Worm (Caenorhabditis elegans): ENCODE measurements around the gene T02B11.9.

T02B11.9 gene

ce11 chrV:904232-904983 lies 28.4 kb downstream of the T02B11.9 start, which contains the start of gene trm-2A:
trm-2A (plus strand) TSS chrV:904963.
- no peak for TF ChIP-seq nhr-76 (tag; optimal IDR thresholded peaks at IDR 0.05)
- peak; percentile 81 for TF ChIP-seq nfya-1 (tag; optimal IDR thresholded peaks at IDR 0.05; ENCODE audit: insufficient read depth)
- TF ChIP-seq lin-39 (tag; optimal IDR thresholded peaks at IDR 0.05), result peak; percentile 66
- TF ChIP-seq elt-3 (tag; optimal IDR thresholded peaks at IDR 0.05), result no peak
- TF ChIP-seq ceh-82 (tag; optimal IDR thresholded peaks at IDR 0.05), result peak; percentile 8
- TF ChIP-seq nhr-25 (tag; optimal IDR thresholded peaks at IDR 0.05), result peak; percentile 56
- no peak for TF ChIP-seq ceh-16 (tag; optimal IDR thresholded peaks at IDR 0.05)
- peak; percentile 24 for TF ChIP-seq pqm-1 (tag; optimal IDR thresholded peaks at IDR 0.05)
- TF ChIP-seq hmg-11 (tag; optimal IDR thresholded peaks at IDR 0.05), result peak; percentile 58
- no peak for TF ChIP-seq egl-5 (tag; optimal IDR thresholded peaks at IDR 0.05)
- peak; percentile 34 for TF ChIP-seq skn-1 (tag; optimal IDR thresholded peaks at IDR 0.05)
- TF ChIP-seq nhr-23 (tag; optimal IDR thresholded peaks at IDR 0.05), result peak; percentile 85
- TF ChIP-seq R02D3.7 (tag; optimal IDR thresholded peaks at IDR 0.05), result peak; percentile 37
- TF ChIP-seq snpc-4 (tag; optimal IDR thresholded peaks at IDR 0.05), result peak; percentile 70
- TF ChIP-seq ama-1 (optimal IDR thresholded peaks at IDR 0.05), result peak; percentile 50
- TF ChIP-seq nhr-77 (tag; optimal IDR thresholded peaks at IDR 0.05), result no peak
- no peak for TF ChIP-seq unc-62 (GFP tag; optimal IDR thresholded peaks at IDR 0.05)
- TF ChIP-seq nhr-12 (tag; optimal IDR thresholded peaks at IDR 0.05), result no peak
- peak; percentile 33 for TF ChIP-seq elt-2 (tag; optimal IDR thresholded peaks at IDR 0.05)
- peak; percentile 43 for TF ChIP-seq nhr-43 (tag; optimal IDR thresholded peaks at IDR 0.05; ENCODE audit: poor library complexity, severe bottlenecking)
- no peak for TF ChIP-seq jun-1 (tag; optimal IDR thresholded peaks at IDR 0.05)
- TF ChIP-seq pha-4 (tag; optimal IDR thresholded peaks at IDR 0.05), result peak; percentile 91
- no peak for TF ChIP-seq egl-27 (tag; optimal IDR thresholded peaks at IDR 0.05)
- TF ChIP-seq fos-1 (tag; optimal IDR thresholded peaks at IDR 0.05), result no peak
- TF ChIP-seq tbx-2 (tag; optimal IDR thresholded peaks at IDR 0.05), result peak; percentile 4
- TF ChIP-seq fkh-10 (GFP tag; optimal IDR thresholded peaks at IDR 0.05), result peak; percentile 38
- TF ChIP-seq mml-1 (tag; optimal IDR thresholded peaks at IDR 0.05), result no peak
- TF ChIP-seq unc-39 (tag; optimal IDR thresholded peaks at IDR 0.05), result no peak
- TF ChIP-seq ztf-4 (tag; optimal IDR thresholded peaks at IDR 0.05), result no peak
- peak; percentile 74 for TF ChIP-seq lin-15B (tag; optimal IDR thresholded peaks at IDR 0.05)
- peak; percentile 47 for TF ChIP-seq ceh-28 (tag; optimal IDR thresholded peaks at IDR 0.05)

- no peak for TF ChIP-seq jun-1 (tag; optimal IDR thresholded peaks at IDR 0.05)
- no peak for TF ChIP-seq mdl-1 (tag; optimal IDR thresholded peaks at IDR 0.05)
- no peak for TF ChIP-seq pqm-1 (tag; optimal IDR thresholded peaks at IDR 0.05)
- no peak for TF ChIP-seq egl-27 (tag; optimal IDR thresholded peaks at IDR 0.05)
- no peak for TF ChIP-seq mml-1 (tag; optimal IDR thresholded peaks at IDR 0.05)
- no peak for TF ChIP-seq ztf-4 (tag; optimal IDR thresholded peaks at IDR 0.05)
- TF ChIP-seq nhr-28 (tag; optimal IDR thresholded peaks at IDR 0.05), result no peak
- TF ChIP-seq ceh-16 (tag; optimal IDR thresholded peaks at IDR 0.05), result no peak
Measured at ce11 chrV:908681-909080, 32.6 kb downstream of the T02B11.9 start.

ce11 chrV:910588-910987 lies 34.5 kb downstream of the T02B11.9 start:
- peak; percentile 79 for TF ChIP-seq pqm-1 (tag; optimal IDR thresholded peaks at IDR 0.05)
- no peak for TF ChIP-seq snpc-4 (tag; optimal IDR thresholded peaks at IDR 0.05)
- no peak for TF ChIP-seq lin-39 (tag; optimal IDR thresholded peaks at IDR 0.05)
- TF ChIP-seq pha-4 (tag; optimal IDR thresholded peaks at IDR 0.05), result peak; percentile 17
- TF ChIP-seq elt-2 (tag; optimal IDR thresholded peaks at IDR 0.05), result peak; percentile 96
- no peak for TF ChIP-seq zag-1 (tag; optimal IDR thresholded peaks at IDR 0.05)
- TF ChIP-seq nhr-12 (tag; optimal IDR thresholded peaks at IDR 0.05), result no peak
- no peak for TF ChIP-seq aly-2 (tag; optimal IDR thresholded peaks at IDR 0.05)
- peak; percentile 55 for TF ChIP-seq lin-15B (tag; optimal IDR thresholded peaks at IDR 0.05)
- peak in 1 of 3 experiments; percentile 61 for TF ChIP-seq elt-3 (tag; optimal IDR thresholded peaks at IDR 0.05)

DNA sequence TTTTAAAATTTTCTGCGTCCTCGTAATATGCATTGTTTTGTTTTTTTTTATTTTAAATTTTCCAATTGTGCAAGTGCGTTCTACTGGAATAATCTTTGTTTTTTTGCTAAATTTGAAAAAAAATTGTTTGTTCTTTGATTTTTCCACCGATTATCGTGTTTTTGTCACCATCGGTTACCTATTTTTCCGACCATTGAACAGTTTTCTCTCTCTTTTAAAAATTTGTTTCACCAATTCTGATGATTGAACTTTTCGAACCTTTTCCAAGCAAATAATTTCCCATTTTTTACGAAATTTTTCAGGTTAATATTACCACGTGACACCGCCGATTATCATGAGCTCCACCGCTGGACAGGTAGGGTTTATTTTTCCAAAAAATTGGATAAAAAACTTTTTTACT lies 35.4 kb downstream of the T02B11.9 start, which contains the start of gene adh-5:
Gene adh-5 (plus strand): TSS at position 301 of the 400 bp plus-strand sequence.
- TF ChIP-seq pha-4 (tag; optimal IDR thresholded peaks at IDR 0.05), result no peak
- no peak for TF ChIP-seq unc-39 (tag; optimal IDR thresholded peaks at IDR 0.05)
- no peak for TF ChIP-seq nhr-12 (tag; optimal IDR thresholded peaks at IDR 0.05)
- no peak for TF ChIP-seq nhr-11 (tag; optimal IDR thresholded peaks at IDR 0.05)
- no peak for TF ChIP-seq nhr-76 (tag; optimal IDR thresholded peaks at IDR 0.05)
- TF ChIP-seq fkh-10 (GFP tag; optimal IDR thresholded peaks at IDR 0.05), result no peak
- TF ChIP-seq fos-1 (tag; optimal IDR thresholded peaks at IDR 0.05), result no peak
- TF ChIP-seq nhr-23 (tag; optimal IDR thresholded peaks at IDR 0.05), result no peak
- no peak for TF ChIP-seq snpc-4 (tag; optimal IDR thresholded peaks at IDR 0.05)
- TF ChIP-seq tbx-2 (tag; optimal IDR thresholded peaks at IDR 0.05), result no peak
- no peak for TF ChIP-seq mdl-1 (tag; optimal IDR thresholded peaks at IDR 0.05)
- TF ChIP-seq fkh-2 (tag; optimal IDR thresholded peaks at IDR 0.05), result no peak
- TF ChIP-seq sea-2 (GFP tag; optimal IDR thresholded peaks at IDR 0.05), result no peak
- no peak for TF ChIP-seq unc-62 (GFP tag; optimal IDR thresholded peaks at IDR 0.05)
- no peak for TF ChIP-seq ama-1 (optimal IDR thresholded peaks at IDR 0.05)
- TF ChIP-seq nhr-28 (tag; optimal IDR thresholded peaks at IDR 0.05), result no peak
- TF ChIP-seq lin-15B (tag; optimal IDR thresholded peaks at IDR 0.05), result no peak

Measured in whole organism, L3 larva.